Fruit fly (Drosophila melanogaster): ENCODE data around the gene Lasp.

dm6 chr3L:16664146-16664722 is 47.2 kb downstream of the Lasp start:
- TF ChIP-seq Blimp-1 (GFP tag; optimal IDR thresholded peaks at IDR 0.05) (no peak), CG11902 (GFP tag; optimal IDR thresholded peaks at IDR 0.05) (no peak), CG16779 (tag; optimal IDR thresholded peaks at IDR 0.05) (no peak), dac (GFP tag; optimal IDR thresholded peaks at IDR 0.05) (no peak), fkh (GFP tag; optimal IDR thresholded peaks at IDR 0.05) (no peak), CG10631 (GFP tag; optimal IDR thresholded peaks at IDR 0.05) (no peak), CG31627 (GFP tag; optimal IDR thresholded peaks at IDR 0.05) (no peak), vri (GFP tag; optimal IDR thresholded peaks at IDR 0.05) (no peak)
